Worm (Caenorhabditis elegans) whole organism, late embryonic: Measurements from ENCODE around the gene F38C2.7.

Source experiments
- ceh-30 ChIP-seq: fragments of 150-350 bp; optimal IDR thresholded peaks from 2 replicates; lab custom pipeline; 2014; ENCODE audit warnings: missing biosample characterization, missing genetic modification characterization
- hlh-8 ChIP-seq: sonication (generic microtip); optimal IDR thresholded peaks from 2 replicates; lab custom pipeline; 2016; ENCODE audit warnings: missing genotype, missing genetic modification characterization, missing compliant biosample characterization
- nfya-1 ChIP-seq: sonication (generic microtip); optimal IDR thresholded peaks from 2 replicates; lab custom pipeline; 2017; ENCODE audit warnings: missing genetic modification characterization, mild to moderate bottlenecking, missing compliant biosample characterization, antibody characterized with exemption, moderate library complexity
- nhr-11 ChIP-seq: fragments of 150-350 bp; optimal IDR thresholded peaks from 2 replicates; lab custom pipeline; 2014; ENCODE audit warnings: missing biosample characterization, missing genetic modification characterization
- pag-3 ChIP-seq: sonication (generic microtip); optimal IDR thresholded peaks from 2 replicates; lab custom pipeline; 2016; ENCODE audit warnings: missing compliant biosample characterization, missing genetic modification characterization, borderline replicate concordance
- pqm-1 ChIP-seq: sonication (generic microtip); optimal IDR thresholded peaks from 2 replicates; lab custom pipeline; 2016; ENCODE audit warnings: missing genetic modification characterization, missing compliant biosample characterization
- rnt-1 ChIP-seq: sonication (generic microtip); optimal IDR thresholded peaks from 2 replicates; lab custom pipeline; 2016; ENCODE audit warnings: missing genetic modification characterization, missing compliant biosample characterization
- unc-42 ChIP-seq: sonication (generic microtip); optimal IDR thresholded peaks from 2 replicates; lab custom pipeline; 2016; ENCODE audit warnings: missing genotype, missing genetic modification characterization, missing compliant biosample characterization

ce11 chrIV:16257330-16257729 lies 19.9 kb downstream of the F38C2.7 start, which contains the start of gene hlh-31:
- TF ChIP-seq pqm-1 (no peak), nhr-11 (tag; lab: Kevin White, UChicago) (no peak), nfya-1 (tag; lab: Kevin White, UChicago) (no peak), hlh-8 (tag; lab: Kevin White, UChicago) (no peak), unc-42 (no peak), ceh-30 (tag; lab: Kevin White, UChicago) (no peak), pag-3 (tag; lab: Kevin White, UChicago) (no peak), rnt-1 (tag; lab: Kevin White, UChicago) (no peak)
